Fruit fly (Drosophila melanogaster) whole organism, embryonic: Measurements from ENCODE around the gene foxo.
A peak's percentile ranks its signal among the peaks of the same experiment; 100 is the strongest.

Experiments
- Bgb ChIP-seq: fragments of 200-800 bp; sonication (Bioruptor generic); IDR thresholded peaks from 2 replicates; pipeline ENCODE4 v1.3.6; 2022; ENCODE audit warnings: missing biosample characterization, missing genetic modification characterization; ENCODE audit not compliant: partially characterized antibody
- CG10462 ChIP-seq: fragments of 200-800 bp; sonication (Bioruptor generic); optimal IDR thresholded peaks from 2 replicates; lab custom pipeline; 2016; ENCODE audit warnings: missing biosample characterization, missing genetic modification characterization
- CG11696 ChIP-seq: fragments of 200-800 bp; sonication (Bioruptor generic); IDR thresholded peaks from 2 replicates; pipeline ENCODE4 v1.3.6; 2022; ENCODE audit warnings: missing biosample characterization, missing genetic modification characterization
- CG13296 ChIP-seq: fragments of 200-800 bp; sonication (Bioruptor generic); optimal IDR thresholded peaks from 3 replicates; lab custom pipeline; 2018; ENCODE audit warnings: missing biosample characterization, mild to moderate bottlenecking, missing genetic modification characterization
- CG13624 ChIP-seq: fragments of 200-800 bp; sonication (Bioruptor generic); optimal IDR thresholded peaks from 2 replicates; lab custom pipeline; 2016; ENCODE audit warnings: missing biosample characterization, missing genetic modification characterization
- CG14860 ChIP-seq: fragments of 200-800 bp; sonication (Bioruptor generic); IDR thresholded peaks from 3 replicates; pipeline ENCODE4 v1.3.6; 2022; ENCODE audit warnings: missing biosample characterization, missing genetic modification characterization; ENCODE audit not compliant: partially characterized antibody
- CG1529 ChIP-seq: fragments of 200-800 bp; sonication (Bioruptor generic); optimal IDR thresholded peaks from 3 replicates; lab custom pipeline; 2018; ENCODE audit warnings: missing biosample characterization, missing genetic modification characterization
- CG17186 ChIP-seq: fragments of 200-800 bp; sonication (Bioruptor generic); optimal IDR thresholded peaks from 3 replicates; lab custom pipeline; 2017; ENCODE audit warnings: missing biosample characterization, missing genetic modification reagents, missing genetic modification characterization
- CG18011 ChIP-seq: fragments of 200-800 bp; sonication (Bioruptor generic); optimal IDR thresholded peaks from 2 replicates; lab custom pipeline; 2017; ENCODE audit warnings: missing biosample characterization, missing genetic modification characterization, mild to moderate bottlenecking, moderate library complexity, missing genotype
- CG2116 ChIP-seq: fragments of 200-800 bp; sonication (Bioruptor generic); optimal IDR thresholded peaks from 3 replicates; lab custom pipeline; 2018; ENCODE audit warnings: missing biosample characterization, mild to moderate bottlenecking, missing genetic modification characterization
- CG30431 ChIP-seq: fragments of 200-800 bp; sonication (Bioruptor generic); optimal IDR thresholded peaks from 2 replicates; lab custom pipeline; 2017; ENCODE audit warnings: missing biosample characterization, missing genetic modification characterization
- CG32772 ChIP-seq: fragments of 200-800 bp; sonication (Bioruptor generic); IDR thresholded peaks from 2 replicates; pipeline ENCODE4 v1.3.6; 2022; ENCODE audit warnings: missing biosample characterization, missing genetic modification characterization
- CG3838 ChIP-seq: fragments of 200-800 bp; sonication (Bioruptor generic); optimal IDR thresholded peaks from 3 replicates; lab custom pipeline; 2016; ENCODE audit warnings: missing biosample characterization, missing genetic modification characterization
- CG4854 ChIP-seq: fragments of 200-800 bp; sonication (Bioruptor generic); optimal IDR thresholded peaks from 2 replicates; lab custom pipeline; 2016; ENCODE audit warnings: missing biosample characterization, missing genetic modification characterization, inconsistent platforms
- CG5180 ChIP-seq: fragments of 200-800 bp; sonication (Bioruptor generic); optimal IDR thresholded peaks from 3 replicates; lab custom pipeline; 2017; ENCODE audit warnings: missing biosample characterization, missing genetic modification characterization, mild to moderate bottlenecking, moderate library complexity, missing genetic modification reagents
- CG6813 ChIP-seq: fragments of 200-800 bp; sonication (Bioruptor generic); optimal IDR thresholded peaks from 2 replicates; lab custom pipeline; 2017; ENCODE audit warnings: missing biosample characterization, missing genetic modification characterization, mild to moderate bottlenecking, moderate library complexity, missing genetic modification reagents
- CG7786 ChIP-seq: fragments of 200-800 bp; sonication (Bioruptor generic); optimal IDR thresholded peaks from 2 replicates; lab custom pipeline; 2016; ENCODE audit warnings: missing biosample characterization, missing genetic modification characterization
- CG7928 ChIP-seq: fragments of 200-800 bp; sonication (Bioruptor generic); optimal IDR thresholded peaks from 2 replicates; lab custom pipeline; 2017; ENCODE audit warnings: missing biosample characterization, mild to moderate bottlenecking, missing genetic modification characterization
- CHES-1-like ChIP-seq: fragments of 200-800 bp; sonication (Bioruptor generic); optimal IDR thresholded peaks from 2 replicates; lab custom pipeline; 2016; ENCODE audit warnings: missing biosample characterization, missing genetic modification characterization
- D19B ChIP-seq: fragments of 200-800 bp; sonication (Bioruptor generic); optimal IDR thresholded peaks from 2 replicates; lab custom pipeline; 2017; ENCODE audit warnings: missing biosample characterization, mild to moderate bottlenecking, missing genetic modification characterization
- HmgZ ChIP-seq: fragments of 200-800 bp; sonication (Bioruptor generic); optimal IDR thresholded peaks from 2 replicates; lab custom pipeline; 2018; ENCODE audit warnings: missing biosample characterization, mild to moderate bottlenecking, missing genetic modification characterization
- Kr ChIP-seq: fragments of 200-800 bp; sonication (Bioruptor generic); optimal IDR thresholded peaks from 2 replicates; lab custom pipeline; 2017; ENCODE audit warnings: missing biosample characterization, mild to moderate bottlenecking, missing genetic modification characterization
- Lim3 ChIP-seq: fragments of 200-800 bp; sonication (Bioruptor generic); IDR thresholded peaks from 2 replicates; pipeline ENCODE4 v1.3.6; 2022; ENCODE audit warnings: missing biosample characterization, missing genetic modification characterization
- Mes4 ChIP-seq: fragments of 200-800 bp; sonication (Bioruptor generic); optimal IDR thresholded peaks from 2 replicates; lab custom pipeline; 2016; ENCODE audit warnings: missing biosample characterization, missing genetic modification characterization
- Mrtf ChIP-seq: fragments of 200-800 bp; sonication (Bioruptor generic); IDR thresholded peaks from 3 replicates; pipeline ENCODE4 v1.3.6; 2022; ENCODE audit warnings: missing biosample characterization, missing genetic modification characterization
- Oaz ChIP-seq: fragments of 200-800 bp; sonication (Bioruptor generic); IDR thresholded peaks from 2 replicates; pipeline ENCODE4 v1.3.6; 2022; ENCODE audit warnings: missing biosample characterization, missing genetic modification characterization
- Oli ChIP-seq: fragments of 200-800 bp; sonication (Bioruptor generic); optimal IDR thresholded peaks from 2 replicates; lab custom pipeline; 2018; ENCODE audit warnings: missing biosample characterization, mild to moderate bottlenecking, missing genetic modification characterization, moderate library complexity
- PHDP ChIP-seq: fragments of 200-800 bp; sonication (Bioruptor generic); optimal IDR thresholded peaks from 3 replicates; lab custom pipeline; 2018; ENCODE audit warnings: missing biosample characterization, mild to moderate bottlenecking, missing genetic modification characterization, moderate library complexity
- Sox100B ChIP-seq: fragments of 200-800 bp; sonication (Bioruptor generic); optimal IDR thresholded peaks from 3 replicates; lab custom pipeline; 2018; ENCODE audit warnings: missing biosample characterization, mild to moderate bottlenecking, missing genetic modification characterization
- Taf1 ChIP-seq: fragments of 200-800 bp; sonication (Bioruptor generic); IDR thresholded peaks from 2 replicates; pipeline ENCODE4 v1.3.6; 2022; ENCODE audit warnings: missing biosample characterization, missing genetic modification characterization
- ab ChIP-seq: fragments of 200-800 bp; sonication (Bioruptor generic); optimal IDR thresholded peaks from 2 replicates; lab custom pipeline; 2016; ENCODE audit warnings: missing biosample characterization, missing genetic modification characterization
- bab2 ChIP-seq: fragments of 200-800 bp; sonication (Bioruptor generic); optimal IDR thresholded peaks from 2 replicates; lab custom pipeline; 2016; ENCODE audit warnings: missing biosample characterization, missing genetic modification characterization
- bbx ChIP-seq: fragments of 200-800 bp; sonication (Bioruptor generic); IDR thresholded peaks from 2 replicates; pipeline ENCODE4 v1.3.6; 2022; ENCODE audit warnings: missing biosample characterization, missing genetic modification characterization; ENCODE audit not compliant: partially characterized antibody
- bowl ChIP-seq: fragments of 200-800 bp; sonication (Bioruptor generic); IDR thresholded peaks from 2 replicates; pipeline ENCODE4 v1.3.6; 2022; ENCODE audit warnings: missing biosample characterization, missing genetic modification characterization
- cas ChIP-seq: fragments of 200-800 bp; sonication (Bioruptor generic); IDR thresholded peaks from 2 replicates; pipeline ENCODE4 v1.3.6; 2022; ENCODE audit warnings: missing biosample characterization, missing genetic modification characterization
- cato ChIP-seq: fragments of 200-800 bp; sonication (Bioruptor generic); optimal IDR thresholded peaks from 2 replicates; lab custom pipeline; 2016; ENCODE audit warnings: missing biosample characterization, missing genetic modification characterization, borderline replicate concordance
- croc ChIP-seq: fragments of 200-800 bp; sonication (Bioruptor generic); conservative IDR thresholded peaks from 3 replicates; pipeline ENCODE4 v1.3.6; 2022; ENCODE audit warnings: missing biosample characterization, missing genetic modification characterization
- crol ChIP-seq: fragments of 200-800 bp; sonication (Bioruptor generic); IDR thresholded peaks from 2 replicates; pipeline ENCODE4 v1.3.6; 2022; ENCODE audit warnings: missing biosample characterization, missing genetic modification characterization
- dimm ChIP-seq: fragments of 200-800 bp; sonication (Bioruptor generic); IDR thresholded peaks from 2 replicates; pipeline ENCODE4 v1.3.6; 2022; ENCODE audit warnings: missing biosample characterization, missing genetic modification characterization
- gce ChIP-seq: fragments of 200-800 bp; sonication (Bioruptor generic); IDR thresholded peaks from 3 replicates; pipeline ENCODE4 v1.3.6; 2022; ENCODE audit warnings: missing biosample characterization, missing genetic modification characterization
- gfzf ChIP-seq: fragments of 200-800 bp; sonication (Bioruptor generic); optimal IDR thresholded peaks from 2 replicates; lab custom pipeline; 2016; ENCODE audit warnings: missing biosample characterization, mild to moderate bottlenecking, missing genetic modification characterization, moderate library complexity
- grau ChIP-seq: fragments of 200-800 bp; optimal IDR thresholded peaks from 3 replicates; lab custom pipeline; 2019; ENCODE audit warnings: missing biosample characterization, mild to moderate bottlenecking, missing genetic modification characterization, moderate library complexity
- inv ChIP-seq: fragments of 200-800 bp; sonication (Bioruptor generic); IDR thresholded peaks from 2 replicates; pipeline ENCODE4 v1.3.6; 2022; ENCODE audit warnings: missing biosample characterization, missing genetic modification characterization; ENCODE audit not compliant: partially characterized antibody
- mam ChIP-seq: fragments of 200-800 bp; sonication (Bioruptor generic); optimal IDR thresholded peaks from 3 replicates; lab custom pipeline; 2016; ENCODE audit warnings: missing biosample characterization, missing genetic modification characterization
- mld ChIP-seq: fragments of 200-800 bp; sonication (Bioruptor generic); IDR thresholded peaks from 3 replicates; pipeline ENCODE4 v1.3.6; 2022; ENCODE audit warnings: missing biosample characterization, missing genetic modification characterization; ENCODE audit not compliant: partially characterized antibody
- peb ChIP-seq: fragments of 200-800 bp; sonication (Bioruptor generic); IDR thresholded peaks from 2 replicates; pipeline ENCODE4 v1.3.6; 2022; ENCODE audit warnings: missing biosample characterization, missing genetic modification characterization
- phol ChIP-seq: fragments of 200-800 bp; sonication (Bioruptor generic); optimal IDR thresholded peaks from 3 replicates; lab custom pipeline; 2018; ENCODE audit warnings: missing biosample characterization, mild to moderate bottlenecking, missing genetic modification characterization, moderate library complexity
- psq ChIP-seq: fragments of 200-800 bp; sonication (Bioruptor generic); optimal IDR thresholded peaks from 2 replicates; lab custom pipeline; 2017; ENCODE audit warnings: missing biosample characterization, missing genetic modification characterization
- tap ChIP-seq: fragments of 200-800 bp; optimal IDR thresholded peaks from 3 replicates; lab custom pipeline; 2019; ENCODE audit warnings: missing biosample characterization, mild to moderate bottlenecking, missing genetic modification characterization, moderate library complexity

The foxo gene

dm6 chr3R:14053037-14053808, 3.5 kb upstream of the foxo start (continued):
- TF ChIP-seq CHES-1-like (GFP tag; lab: Kevin White, UChicago) (peak; percentile 76), dimm (GFP tag; lab: Robert Waterston, UW) (peak; percentile 95), PHDP (peak; percentile 98), CG10462 (GFP tag; lab: Kevin White, UChicago) (peak; percentile 89), gfzf (GFP tag; lab: Kevin White, UChicago) (no peak), inv (no peak), Lim3 (GFP tag; lab: Robert Waterston, UW) (peak; percentile 93), bab2 (GFP tag; lab: Kevin White, UChicago) (peak; percentile 72), psq (GFP tag; lab: Kevin White, UChicago) (peak; percentile 86), cato (GFP tag; lab: Kevin White, UChicago) (peak; percentile 89), CG1529 (GFP tag; lab: Kevin White, UChicago) (peak; percentile 94), Sox100B (GFP tag; lab: Kevin White, UChicago) (peak; percentile 93), crol (GFP tag; lab: Robert Waterston, UW) (peak; percentile 78), CG32772 (peak; percentile 97), HmgZ (tag; lab: Kevin White, UChicago) (peak; percentile 99), CG5180 (GFP tag; lab: Kevin White, UChicago) (peak; percentile 89), CG6813 (GFP tag; lab: Kevin White, UChicago) (peak; percentile 97), cas (GFP tag; lab: Robert Waterston, UW) (peak; percentile 98), Kr (GFP tag; lab: Kevin White, UChicago) (no peak), CG17186 (GFP tag; lab: Kevin White, UChicago) (peak; percentile 82), Oaz (GFP tag; lab: Robert Waterston, UW) (peak; percentile 92), CG13624 (peak; percentile 73), Taf1 (GFP tag; lab: Robert Waterston, UW) (peak; percentile 98), Oli (tag; lab: Kevin White, UChicago) (peak; percentile 97), mam (GFP tag; lab: Kevin White, UChicago) (peak; percentile 92), CG14860 (GFP tag; lab: Robert Waterston, UW) (no peak), phol (peak; percentile 95), bowl (GFP tag; lab: Robert Waterston, UW) (peak; percentile 95), ab (GFP tag; lab: Kevin White, UChicago) (peak; percentile 67), bbx (no peak), CG4854 (peak; percentile 84), tap (tag; lab: Kevin White, UChicago) (peak; percentile 97), croc (peak; percentile 95), CG7928 (peak; percentile 83), CG30431 (GFP tag; lab: Kevin White, UChicago) (peak; percentile 90), grau (peak; percentile 97), CG7786 (peak; percentile 79), D19B (GFP tag; lab: Kevin White, UChicago) (peak; percentile 94), CG18011 (peak; percentile 91), mld (GFP tag; lab: Robert Waterston, UW) (no peak), peb (GFP tag; lab: Robert Waterston, UW) (peak; percentile 93), CG3838 (peak; percentile 81), CG13296 (GFP tag; lab: Kevin White, UChicago) (peak; percentile 96), CG2116 (GFP tag; lab: Kevin White, UChicago) (peak; percentile 63), Mes4 (peak; percentile 38), gce (GFP tag; lab: Robert Waterston, UW) (peak; percentile 97), Bgb (GFP tag; lab: Robert Waterston, UW) (no peak), Mrtf (GFP tag; lab: Robert Waterston, UW) (peak; percentile 97), CG11696 (peak; percentile 90)
